Fruit fly (Drosophila melanogaster) whole organism, prepupa: ENCODE measurements around the gene CG1737.

Experiments used
- Blimp-1 ChIP-seq: fragments of 200-800 bp; sonication (Bioruptor generic); optimal IDR thresholded peaks from 3 replicates; lab custom pipeline; 2017; ENCODE audit warnings: missing biosample characterization, missing genetic modification characterization, mild to moderate bottlenecking, moderate library complexity, missing genetic modification reagents
- CG3032 ChIP-seq: fragments of 200-800 bp; optimal IDR thresholded peaks from 2 replicates; lab custom pipeline; 2019; ENCODE audit warnings: missing biosample characterization, mild to moderate bottlenecking, missing genetic modification characterization, moderate library complexity
- CG32006 ChIP-seq: fragments of 200-800 bp; sonication (Bioruptor generic); optimal IDR thresholded peaks from 3 replicates; lab custom pipeline; 2017; ENCODE audit warnings: missing biosample characterization, mild to moderate bottlenecking, missing genetic modification characterization
- CG34406 ChIP-seq: fragments of 200-800 bp; sonication (Bioruptor generic); optimal IDR thresholded peaks from 3 replicates; lab custom pipeline; 2016; ENCODE audit warnings: missing biosample characterization, missing genetic modification characterization
- Hr4 ChIP-seq: fragments of 200-800 bp; sonication (Bioruptor generic); optimal IDR thresholded peaks from 3 replicates; lab custom pipeline; 2016; ENCODE audit warnings: missing biosample characterization, missing genetic modification characterization
- Sox102F ChIP-seq: fragments of 200-800 bp; sonication (Bioruptor generic); optimal IDR thresholded peaks from 2 replicates; lab custom pipeline; 2016; ENCODE audit warnings: missing biosample characterization, mild to moderate bottlenecking, missing genetic modification characterization
- Sox15 ChIP-seq: fragments of 200-800 bp; sonication (Bioruptor generic); optimal IDR thresholded peaks from 3 replicates; lab custom pipeline; 2016; ENCODE audit warnings: missing biosample characterization, missing genetic modification characterization
- dac ChIP-seq: fragments of 200-800 bp; sonication (Bioruptor generic); optimal IDR thresholded peaks from 2 replicates; lab custom pipeline; 2017; ENCODE audit warnings: missing biosample characterization, mild to moderate bottlenecking, missing genetic modification characterization

- TF ChIP-seq dac (GFP tag; lab: Kevin White, UChicago): no peak
- no peak for TF ChIP-seq Blimp-1
- TF ChIP-seq Sox15 (GFP tag; lab: Kevin White, UChicago): no peak
- no peak for TF ChIP-seq Sox102F (GFP tag; lab: Kevin White, UChicago)
- TF ChIP-seq CG3032 (tag; lab: Kevin White, UChicago): no peak
- no peak for TF ChIP-seq CG34406 (GFP tag; lab: Kevin White, UChicago)
- TF ChIP-seq CG32006 (GFP tag; lab: Kevin White, UChicago): no peak
- no peak for TF ChIP-seq Hr4 (GFP tag; lab: Kevin White, UChicago)
Measured at dm6 chrX:11404247-11404646, 53.8 kb downstream of the CG1737 start.
